Fruit fly (Drosophila melanogaster): ENCODE results near the gene B-H2.
A peak's percentile ranks its signal among the peaks of the same experiment; 100 is the strongest.

B-H2 gene

dm6 chrX:17314213-17314612, at the start of gene B-H2:
Gene B-H2, plus strand, starts transcription at chrX:17314581.
- TF ChIP-seq Hr78 (GFP tag; optimal IDR thresholded peaks at IDR 0.05) (no peak), Dif (GFP tag; optimal IDR thresholded peaks at IDR 0.05; ENCODE audit: partially characterized antibody) (peak; percentile 30), pan (optimal IDR thresholded peaks at IDR 0.05) (no peak), Vsx2 (GFP tag; optimal IDR thresholded peaks at IDR 0.05; ENCODE audit: partially characterized antibody) (peak; percentile 88)

- TF ChIP-seq Dfd (GFP tag; optimal IDR thresholded peaks at IDR 0.05) = peak; percentile 93
- no peak for TF ChIP-seq Myc (optimal IDR thresholded peaks at IDR 0.05)
Observed at dm6 chrX:17265402-17266028, 48.9 kb upstream of the B-H2 start.

- TF ChIP-seq Hr78 (GFP tag; optimal IDR thresholded peaks at IDR 0.05) = no peak
- no peak for TF ChIP-seq Vsx2 (GFP tag; optimal IDR thresholded peaks at IDR 0.05; ENCODE audit: partially characterized antibody)
- TF ChIP-seq CG32264 (GFP tag; optimal IDR thresholded peaks at IDR 0.05) = no peak
- TF ChIP-seq Jra (GFP tag; optimal IDR thresholded peaks at IDR 0.05) = no peak
- TF ChIP-seq tai (GFP tag; optimal IDR thresholded peaks at IDR 0.05) = no peak
- no peak for TF ChIP-seq usp (GFP tag; optimal IDR thresholded peaks at IDR 0.05)
- no peak for TF ChIP-seq psq (GFP tag; optimal IDR thresholded peaks at IDR 0.05)
- no peak for TF ChIP-seq Rel (GFP tag; optimal IDR thresholded peaks at IDR 0.05)
- no peak for TF ChIP-seq Rel (tag; optimal IDR thresholded peaks at IDR 0.05)
- no peak for TF ChIP-seq Sp1 (GFP tag; optimal IDR thresholded peaks at IDR 0.05)
Observed at dm6 chrX:17274798-17275197, 39.6 kb upstream of the B-H2 start.

- TF ChIP-seq sv (GFP tag; optimal IDR thresholded peaks at IDR 0.05) = no peak
- TF ChIP-seq pan (optimal IDR thresholded peaks at IDR 0.05) = no peak
- no peak for TF ChIP-seq rgr (GFP tag; optimal IDR thresholded peaks at IDR 0.05)
- TF ChIP-seq jim (GFP tag; optimal IDR thresholded peaks at IDR 0.05) = no peak
- no peak for TF ChIP-seq Hnf4 (GFP tag; optimal IDR thresholded peaks at IDR 0.05)
- no peak for TF ChIP-seq foxo (GFP tag; optimal IDR thresholded peaks at IDR 0.05)
- no peak for TF ChIP-seq dl (GFP tag; optimal IDR thresholded peaks at IDR 0.05; ENCODE audit: insufficient read depth in 1 of 2, partially characterized antibody in 2 of 2)
- no peak for TF ChIP-seq Vsx2 (GFP tag; optimal IDR thresholded peaks at IDR 0.05; ENCODE audit: partially characterized antibody)
- TF ChIP-seq fru (GFP tag; optimal IDR thresholded peaks at IDR 0.05) = no peak
Observed at dm6 chrX:17282196-17282595, 32.2 kb upstream of the B-H2 start, which contains the start of gene CG5445. Gene CG5445, plus strand, starts transcription at chrX:17282496.

- TF ChIP-seq psq (GFP tag; optimal IDR thresholded peaks at IDR 0.05) = no peak
- no peak for TF ChIP-seq tai (GFP tag; optimal IDR thresholded peaks at IDR 0.05)
- no peak for TF ChIP-seq dl (GFP tag; optimal IDR thresholded peaks at IDR 0.05; ENCODE audit: insufficient read depth in 1 of 2, partially characterized antibody in 2 of 2)
- TF ChIP-seq Vsx2 (GFP tag; optimal IDR thresholded peaks at IDR 0.05; ENCODE audit: partially characterized antibody) = no peak
Observed at dm6 chrX:17282626-17283025, 31.8 kb upstream of the B-H2 start, which contains the start of gene CG8664. Gene CG8664, minus strand, starts transcription at chrX:17282726.

- TF ChIP-seq Dfd (GFP tag; optimal IDR thresholded peaks at IDR 0.05) (no peak), dsf (GFP tag; optimal IDR thresholded peaks at IDR 0.05; ENCODE audit: borderline replicate concordance) (no peak), fru (GFP tag; optimal IDR thresholded peaks at IDR 0.05) (no peak), CrebA (GFP tag; optimal IDR thresholded peaks at IDR 0.05; ENCODE audit: borderline replicate concordance) (no peak), CG9705 (GFP tag; optimal IDR thresholded peaks at IDR 0.05) (no peak), woc (GFP tag; optimal IDR thresholded peaks at IDR 0.05) (no peak), pan (optimal IDR thresholded peaks at IDR 0.05) (no peak), foxo (GFP tag; optimal IDR thresholded peaks at IDR 0.05) (no peak)
Observed at dm6 chrX:17284400-17284799, 30.0 kb upstream of the B-H2 start, which contains the start of gene CG8661. Gene CG8661, minus strand, starts transcription at chrX:17284500.

dm6 chrX:17285069-17285468, 29.3 kb upstream of the B-H2 start:
- TF ChIP-seq Dif (GFP tag; optimal IDR thresholded peaks at IDR 0.05; ENCODE audit: partially characterized antibody) (no peak), lola (GFP tag; optimal IDR thresholded peaks at IDR 0.05) (no peak), Vsx2 (GFP tag; optimal IDR thresholded peaks at IDR 0.05; ENCODE audit: partially characterized antibody) (no peak), fru (GFP tag; optimal IDR thresholded peaks at IDR 0.05) (no peak), rgr (GFP tag; optimal IDR thresholded peaks at IDR 0.05) (no peak), Hnf4 (GFP tag; optimal IDR thresholded peaks at IDR 0.05) (no peak), CrebA (GFP tag; optimal IDR thresholded peaks at IDR 0.05; ENCODE audit: borderline replicate concordance) (no peak), Hr83 (GFP tag; optimal IDR thresholded peaks at IDR 0.05; ENCODE audit: poor library complexity, severe bottlenecking) (no peak)

Data from whole organism, wandering third instar larva.